Worm (Caenorhabditis elegans) whole organism, mixed stage, embryonic: ENCODE measurements around the gene pqn-18.
A peak's percentile ranks its signal among the peaks of the same experiment; 100 is the strongest.

Experiments used
- M03D4.4 ChIP-seq: sonication (generic microtip); optimal IDR thresholded peaks from 2 replicates; lab custom pipeline; 2017; ENCODE audit warnings: mild to moderate bottlenecking, missing genetic modification characterization, missing compliant biosample characterization
- bed-3 ChIP-seq: fragments of 200-800 bp; sonication (Bioruptor generic); optimal IDR thresholded peaks from 3 replicates; lab custom pipeline; 2018; ENCODE audit warnings: mild to moderate bottlenecking, missing genetic modification characterization, moderate library complexity, missing compliant biosample characterization
- blmp-1 ChIP-seq: fragments of 150-350 bp; optimal IDR thresholded peaks from 2 replicates; lab custom pipeline; 2014; ENCODE audit warnings: missing biosample characterization, missing genetic modification characterization
- ceh-39 ChIP-seq: fragments of 150-350 bp; optimal IDR thresholded peaks from 2 replicates; lab custom pipeline; 2014; ENCODE audit warnings: missing biosample characterization, missing genetic modification characterization
- ces-1 ChIP-seq: fragments of 150-350 bp; optimal IDR thresholded peaks from 2 replicates; lab custom pipeline; 2014; ENCODE audit warnings: missing biosample characterization, missing genetic modification reagents, missing genetic modification characterization
- cnd-1 ChIP-seq: fragments of 200-800 bp; sonication (Bioruptor generic); optimal IDR thresholded peaks from 2 replicates; lab custom pipeline; 2018; ENCODE audit warnings: mild to moderate bottlenecking, missing genetic modification characterization, missing compliant biosample characterization
- drap-1 ChIP-seq: fragments of 200-800 bp; sonication (Bioruptor generic); optimal IDR thresholded peaks from 3 replicates; lab custom pipeline; 2018; ENCODE audit warnings: mild to moderate bottlenecking, missing genetic modification characterization, missing compliant biosample characterization
- elt-3 ChIP-seq: fragments of 150-350 bp; optimal IDR thresholded peaks from 2 replicates; lab custom pipeline; 2014; ENCODE audit warnings: missing biosample characterization, missing genetic modification characterization
- flh-1 ChIP-seq: fragments of 200-800 bp; sonication (Bioruptor generic); optimal IDR thresholded peaks from 2 replicates; lab custom pipeline; 2018; ENCODE audit warnings: mild to moderate bottlenecking, missing genetic modification characterization, moderate library complexity, missing compliant biosample characterization
- ham-2 ChIP-seq: fragments of 200-800 bp; sonication (Bioruptor generic); optimal IDR thresholded peaks from 2 replicates; lab custom pipeline; 2018; ENCODE audit warnings: mild to moderate bottlenecking, missing genetic modification characterization, missing compliant biosample characterization
- hlh-1 ChIP-seq: fragments of 150-350 bp; optimal IDR thresholded peaks from 2 replicates; lab custom pipeline; 2014; ENCODE audit warnings: missing biosample characterization, missing genetic modification reagents, missing genetic modification characterization
- lin-13 ChIP-seq: fragments of 150-350 bp; optimal IDR thresholded peaks from 2 replicates; lab custom pipeline; 2014; ENCODE audit warnings: missing biosample characterization, missing genetic modification characterization
- lin-32 ChIP-seq: fragments of 200-800 bp; sonication (Bioruptor generic); optimal IDR thresholded peaks from 2 replicates; lab custom pipeline; 2018; ENCODE audit warnings: mild to moderate bottlenecking, missing genetic modification characterization, missing compliant biosample characterization
- lsy-2 ChIP-seq: fragments of 150-350 bp; optimal IDR thresholded peaks from 2 replicates; lab custom pipeline; 2014; ENCODE audit warnings: missing biosample characterization, missing genetic modification characterization
- mab-5 ChIP-seq: fragments of 150-350 bp; optimal IDR thresholded peaks from 2 replicates; lab custom pipeline; 2014; ENCODE audit warnings: missing biosample characterization, missing genetic modification characterization
- mep-1 ChIP-seq: fragments of 150-350 bp; optimal IDR thresholded peaks from 2 replicates; lab custom pipeline; 2017; ENCODE audit warnings: missing biosample characterization, missing genetic modification reagents, missing genetic modification characterization, inconsistent platforms
- mls-2 ChIP-seq: sonication (generic microtip); optimal IDR thresholded peaks from 2 replicates; lab custom pipeline; 2016; ENCODE audit warnings: mild to moderate bottlenecking, missing genetic modification characterization, moderate library complexity, missing compliant biosample characterization
- nhr-12 ChIP-seq: fragments of 150-350 bp; optimal IDR thresholded peaks from 2 replicates; lab custom pipeline; 2014; ENCODE audit warnings: missing biosample characterization, missing genetic modification characterization
- nhr-2 ChIP-seq: fragments of 150-350 bp; optimal IDR thresholded peaks from 2 replicates; lab custom pipeline; 2014; ENCODE audit warnings: missing biosample characterization, missing genetic modification characterization
- nhr-237 ChIP-seq: fragments of 150-350 bp; optimal IDR thresholded peaks from 2 replicates; lab custom pipeline; 2014; ENCODE audit warnings: missing biosample characterization, missing genetic modification characterization
- nhr-28 ChIP-seq: fragments of 150-350 bp; optimal IDR thresholded peaks from 2 replicates; lab custom pipeline; 2014; ENCODE audit warnings: missing biosample characterization, missing genetic modification characterization
- nhr-76 ChIP-seq: sonication (generic microtip); optimal IDR thresholded peaks from 2 replicates; lab custom pipeline; 2017; ENCODE audit warnings: missing biosample characterization, missing genetic modification characterization
- pha-4 ChIP-seq: fragments of 150-350 bp; optimal IDR thresholded peaks from 2 replicates; lab custom pipeline; 2018; ENCODE audit warnings: missing biosample characterization, missing genetic modification reagents, missing genetic modification characterization
- sem-2 ChIP-seq: fragments of 200-800 bp; sonication (Bioruptor generic); optimal IDR thresholded peaks from 2 replicates; lab custom pipeline; 2018; ENCODE audit warnings: mild to moderate bottlenecking, missing genetic modification characterization, missing compliant biosample characterization
- snpc-4 ChIP-seq: fragments of 150-350 bp; optimal IDR thresholded peaks from 2 replicates; lab custom pipeline; 2014; ENCODE audit warnings: missing biosample characterization, missing genetic modification characterization
- sptf-1 ChIP-seq: sonication (generic microtip); optimal IDR thresholded peaks from 2 replicates; lab custom pipeline; 2017; ENCODE audit warnings: mild to moderate bottlenecking, missing genetic modification characterization, moderate library complexity, missing compliant biosample characterization
- tbx-8 ChIP-seq: fragments of 200-800 bp; sonication (Bioruptor generic); optimal IDR thresholded peaks from 2 replicates; lab custom pipeline; 2018; ENCODE audit warnings: mild to moderate bottlenecking, missing genetic modification characterization, moderate library complexity, missing compliant biosample characterization
- unc-39 ChIP-seq: fragments of 150-350 bp; optimal IDR thresholded peaks from 2 replicates; lab custom pipeline; 2014; ENCODE audit warnings: missing biosample characterization, missing genetic modification characterization
- unc-62 ChIP-seq: fragments of 150-350 bp; optimal IDR thresholded peaks from 2 replicates; lab custom pipeline; 2014; ENCODE audit warnings: missing biosample characterization, missing genetic modification reagents, missing genetic modification characterization
- zip-8 ChIP-seq: fragments of 150-350 bp; optimal IDR thresholded peaks from 2 replicates; lab custom pipeline; 2014; ENCODE audit warnings: missing biosample characterization, missing genetic modification characterization
- ztf-11 ChIP-seq: fragments of 150-350 bp; optimal IDR thresholded peaks from 2 replicates; lab custom pipeline; 2014; ENCODE audit warnings: missing biosample characterization, missing genetic modification characterization

Gene pqn-18

ce11 chrX:12916418-12916817, 8.8 kb downstream of the pqn-18 start:
- no peak for TF ChIP-seq unc-39
- peak; percentile 74 for TF ChIP-seq ces-1

- no peak for TF ChIP-seq unc-62
- TF ChIP-seq snpc-4 = no peak
- no peak for TF ChIP-seq blmp-1 (tag; lab: Kevin White, UChicago)
Observed at ce11 chrX:12918454-12918853, 10.8 kb downstream of the pqn-18 start.

ce11 chrX:12926998-12927397, 19.4 kb downstream of the pqn-18 start:
- TF ChIP-seq nhr-2 (no peak), mls-2 (tag; lab: Kevin White, UChicago) (no peak), sem-2 (no peak), lsy-2 (no peak), bed-3 (GFP tag; lab: Kevin White, UChicago) (no peak), hlh-1 (tag; lab: Kevin White, UChicago) (no peak), unc-62 (no peak), nhr-76 (tag; lab: Kevin White, UChicago) (no peak), lin-32 (GFP tag; lab: Kevin White, UChicago) (no peak), ceh-39 (tag; lab: Kevin White, UChicago) (no peak), pha-4 (tag; lab: Kevin White, UChicago) (no peak), drap-1 (GFP tag; lab: Kevin White, UChicago) (no peak), mep-1 (tag; lab: Kevin White, UChicago) (no peak)

- TF ChIP-seq lin-13 (tag; lab: Kevin White, UChicago) (no peak), snpc-4 (no peak), nhr-76 (tag; lab: Kevin White, UChicago) (no peak), mab-5 (tag; lab: Kevin White, UChicago) (no peak), nhr-2 (no peak), unc-62 (no peak), lsy-2 (no peak), ham-2 (GFP tag; lab: Kevin White, UChicago) (no peak), unc-39 (no peak), blmp-1 (tag; lab: Kevin White, UChicago) (no peak), bed-3 (GFP tag; lab: Kevin White, UChicago) (no peak), hlh-1 (tag; lab: Kevin White, UChicago) (no peak), elt-3 (tag; lab: Kevin White, UChicago) (no peak), ztf-11 (no peak), nhr-12 (tag; lab: Kevin White, UChicago) (no peak), nhr-28 (tag; lab: Kevin White, UChicago) (no peak), cnd-1 (tag; lab: Kevin White, UChicago) (no peak), zip-8 (tag; lab: Kevin White, UChicago) (no peak), tbx-8 (GFP tag; lab: Kevin White, UChicago) (no peak), M03D4.4 (tag; lab: Kevin White, UChicago) (no peak)
- TF ChIP-seq, all 35 proteins: peak for 0
Observed at ce11 chrX:12928753-12929152, 21.1 kb downstream of the pqn-18 start.

- TF ChIP-seq sptf-1 = no peak
Observed at ce11 chrX:12929961-12930360, 22.3 kb downstream of the pqn-18 start, which contains the start of gene C34E7.3. C34E7.3 (plus strand) TSS chrX:12930261.

ce11 chrX:12934768-12935167, 27.1 kb downstream of the pqn-18 start, which contains the start of gene gmap-1:
gmap-1 (minus strand) TSS chrX:12934978.
- TF ChIP-seq nhr-76 (tag; lab: Kevin White, UChicago) (no peak), flh-1 (GFP tag; lab: Kevin White, UChicago) (no peak), nhr-237 (tag; lab: Kevin White, UChicago) (no peak), mab-5 (tag; lab: Kevin White, UChicago) (no peak), blmp-1 (tag; lab: Kevin White, UChicago) (no peak), lin-32 (GFP tag; lab: Kevin White, UChicago) (no peak), sem-2 (no peak), ham-2 (GFP tag; lab: Kevin White, UChicago) (no peak), unc-62 (no peak)
